Fruit fly (Drosophila melanogaster) whole organism, embryonic: ENCODE data around the gene asun.

Experiments used
- Abd-B ChIP-seq: fragments of 200-800 bp; sonication (Bioruptor generic); optimal IDR thresholded peaks from 2 replicates; lab custom pipeline; 2018; ENCODE audit warnings: missing biosample characterization, mild to moderate bottlenecking, missing genetic modification characterization, moderate library complexity
- Ada2b ChIP-seq: fragments of 200-800 bp; sonication (Bioruptor generic); IDR thresholded peaks from 2 replicates; pipeline ENCODE4 v1.3.6; 2022; ENCODE audit warnings: missing biosample characterization, missing genetic modification characterization
- Antp ChIP-seq: fragments of 200-800 bp; sonication (Bioruptor generic); optimal IDR thresholded peaks from 3 replicates; lab custom pipeline; 2016; ENCODE audit warnings: missing biosample characterization, missing genetic modification characterization
- Atf3 ChIP-seq: fragments of 200-800 bp; sonication (Bioruptor generic); optimal IDR thresholded peaks from 3 replicates; lab custom pipeline; 2016; ENCODE audit warnings: missing biosample characterization, missing genetic modification characterization
- C15 ChIP-seq: fragments of 200-800 bp; sonication (Bioruptor generic); IDR thresholded peaks from 3 replicates; pipeline ENCODE4 v1.3.6; 2022; ENCODE audit warnings: missing biosample characterization, missing genetic modification characterization
- CG10431 ChIP-seq: fragments of 200-800 bp; sonication (Bioruptor generic); optimal IDR thresholded peaks from 3 replicates; lab custom pipeline; 2018; ENCODE audit warnings: missing biosample characterization, mild to moderate bottlenecking, missing genetic modification characterization
- CG11085 ChIP-seq: fragments of 200-800 bp; sonication (Bioruptor generic); IDR thresholded peaks from 2 replicates; pipeline ENCODE4 v1.3.6; 2022; ENCODE audit warnings: missing biosample characterization, missing genetic modification characterization
- CG11456 ChIP-seq: fragments of 200-800 bp; sonication (Bioruptor generic); IDR thresholded peaks from 3 replicates; pipeline ENCODE4 v1.3.6; 2022; ENCODE audit warnings: missing biosample characterization, missing genetic modification characterization
- CG11504 ChIP-seq: fragments of 200-800 bp; sonication (Bioruptor generic); optimal IDR thresholded peaks from 3 replicates; lab custom pipeline; 2019; ENCODE audit warnings: missing biosample characterization, mild to moderate bottlenecking, missing genetic modification characterization, moderate library complexity
- CG1603 ChIP-seq: fragments of 200-800 bp; sonication (Bioruptor generic); optimal IDR thresholded peaks from 2 replicates; lab custom pipeline; 2019; ENCODE audit warnings: missing biosample characterization, mild to moderate bottlenecking, missing genetic modification characterization, moderate library complexity
- CG16815 ChIP-seq: fragments of 200-800 bp; sonication (Bioruptor generic); optimal IDR thresholded peaks from 3 replicates; lab custom pipeline; 2017; ENCODE audit warnings: missing biosample characterization, mild to moderate bottlenecking, missing genetic modification characterization
- CG17385 ChIP-seq: fragments of 200-800 bp; sonication (Bioruptor generic); optimal IDR thresholded peaks from 3 replicates; lab custom pipeline; 2018; ENCODE audit warnings: missing biosample characterization, mild to moderate bottlenecking, missing genetic modification characterization
- CG17912 ChIP-seq: fragments of 200-800 bp; sonication (Bioruptor generic); optimal IDR thresholded peaks from 2 replicates; lab custom pipeline; 2018; ENCODE audit warnings: missing biosample characterization, mild to moderate bottlenecking, missing genetic modification characterization
- CG1792 ChIP-seq: fragments of 200-800 bp; sonication (Bioruptor generic); optimal IDR thresholded peaks from 2 replicates; lab custom pipeline; 2016; ENCODE audit warnings: missing biosample characterization, missing genetic modification characterization
- CG2120 ChIP-seq: fragments of 200-800 bp; sonication (Bioruptor generic); optimal IDR thresholded peaks from 3 replicates; lab custom pipeline; 2016; ENCODE audit warnings: missing biosample characterization, missing genetic modification characterization
- CG2129 ChIP-seq: fragments of 200-800 bp; sonication (Bioruptor generic); IDR thresholded peaks from 2 replicates; pipeline ENCODE4 v1.3.6; 2022; ENCODE audit warnings: missing biosample characterization, missing genetic modification characterization; ENCODE audit not compliant: partially characterized antibody
- CG2678 ChIP-seq: fragments of 200-800 bp; sonication (Bioruptor generic); optimal IDR thresholded peaks from 3 replicates; lab custom pipeline; 2019; ENCODE audit warnings: missing biosample characterization, mild to moderate bottlenecking, missing genetic modification characterization, moderate library complexity
- CG4328 ChIP-seq: fragments of 200-800 bp; sonication (Bioruptor generic); optimal IDR thresholded peaks from 3 replicates; lab custom pipeline; 2017; ENCODE audit warnings: missing biosample characterization, missing genetic modification reagents, missing genetic modification characterization
- CG6175 ChIP-seq: fragments of 200-800 bp; sonication (Bioruptor generic); IDR thresholded peaks from 3 replicates; pipeline ENCODE4 v1.3.6; 2022; ENCODE audit warnings: missing biosample characterization, missing genetic modification characterization
- CG8281 ChIP-seq: fragments of 200-800 bp; sonication (Bioruptor generic); optimal IDR thresholded peaks from 2 replicates; lab custom pipeline; 2018; ENCODE audit warnings: missing biosample characterization, mild to moderate bottlenecking, missing genetic modification characterization, moderate library complexity
- CG9215 ChIP-seq: fragments of 200-800 bp; sonication (Bioruptor generic); IDR thresholded peaks from 2 replicates; pipeline ENCODE4 v1.3.6; 2022; ENCODE audit warnings: missing biosample characterization, missing genetic modification characterization
- GATAe ChIP-seq: fragments of 200-800 bp; sonication (Bioruptor generic); conservative IDR thresholded peaks from 2 replicates; pipeline ENCODE4 v1.3.6; 2022; ENCODE audit warnings: missing biosample characterization, missing genetic modification characterization
- Gsc ChIP-seq: fragments of 200-800 bp; sonication (Bioruptor generic); IDR thresholded peaks from 2 replicates; pipeline ENCODE4 v1.3.6; 2022; ENCODE audit warnings: missing biosample characterization, missing genetic modification characterization
- Hey ChIP-seq: fragments of 200-800 bp; sonication (Bioruptor generic); optimal IDR thresholded peaks from 3 replicates; lab custom pipeline; 2018; ENCODE audit warnings: missing biosample characterization, mild to moderate bottlenecking, missing genetic modification characterization
- Lpt ChIP-seq: fragments of >200 bp; optimal IDR thresholded peaks from 2 replicates; lab custom pipeline; 2018; ENCODE audit warnings: missing biosample characterization, missing genetic modification characterization
- NC2α ChIP-seq: fragments of 200-800 bp; sonication (Bioruptor generic); optimal IDR thresholded peaks from 2 replicates; lab custom pipeline; 2016; ENCODE audit warnings: missing biosample characterization, missing genetic modification characterization
- Nf-YC ChIP-seq: fragments of 200-800 bp; optimal IDR thresholded peaks from 3 replicates; lab custom pipeline; 2019; ENCODE audit warnings: missing biosample characterization, mild to moderate bottlenecking, missing genetic modification characterization, moderate library complexity
- Opbp ChIP-seq: fragments of 200-800 bp; sonication (Bioruptor generic); IDR thresholded peaks from 3 replicates; pipeline ENCODE4 v1.3.6; 2022; ENCODE audit warnings: missing biosample characterization, missing genetic modification characterization; ENCODE audit not compliant: partially characterized antibody
- Poxn ChIP-seq: fragments of 200-800 bp; sonication (Bioruptor generic); IDR thresholded peaks from 2 replicates; pipeline ENCODE4 v1.3.6; 2022; ENCODE audit warnings: missing biosample characterization, missing genetic modification characterization
- Side ChIP-seq: fragments of 200-800 bp; sonication (Bioruptor generic); optimal IDR thresholded peaks from 2 replicates; lab custom pipeline; 2016; ENCODE audit warnings: missing biosample characterization, missing genetic modification characterization
- Xrp1 ChIP-seq: fragments of 200-800 bp; sonication (Bioruptor generic); IDR thresholded peaks from 2 replicates; pipeline ENCODE4 v1.3.6; 2022; ENCODE audit warnings: missing biosample characterization, missing genetic modification characterization
- bbx ChIP-seq: fragments of 200-800 bp; sonication (Bioruptor generic); IDR thresholded peaks from 2 replicates; pipeline ENCODE4 v1.3.6; 2022; ENCODE audit warnings: missing biosample characterization, missing genetic modification characterization; ENCODE audit not compliant: partially characterized antibody
- cad ChIP-seq: fragments of >200 bp; optimal IDR thresholded peaks from 2 replicates; lab custom pipeline; 2017; ENCODE audit warnings: missing biosample characterization, missing genetic modification characterization
- chinmo ChIP-seq: fragments of 200-800 bp; sonication (Bioruptor generic); IDR thresholded peaks from 4 replicates; pipeline ENCODE4 v1.3.6; 2022; ENCODE audit warnings: missing biosample characterization, missing genetic modification characterization; ENCODE audit not compliant: partially characterized antibody
- da ChIP-seq: fragments of 200-800 bp; sonication (Bioruptor generic); optimal IDR thresholded peaks from 2 replicates; lab custom pipeline; 2016; ENCODE audit warnings: missing biosample characterization, missing genetic modification characterization
- en ChIP-seq: fragments of 200-800 bp; sonication (Bioruptor generic); optimal IDR thresholded peaks from 2 replicates; lab custom pipeline; 2016; ENCODE audit warnings: missing biosample characterization, missing genetic modification characterization
- esg ChIP-seq: fragments of 200-800 bp; sonication (Bioruptor generic); conservative IDR thresholded peaks from 2 replicates; pipeline ENCODE4 v1.3.6; 2022; ENCODE audit warnings: missing biosample characterization, missing genetic modification characterization
- fd102C ChIP-seq: fragments of 200-800 bp; sonication (Bioruptor generic); optimal IDR thresholded peaks from 2 replicates; lab custom pipeline; 2018; ENCODE audit warnings: missing biosample characterization, mild to moderate bottlenecking, missing genetic modification characterization, moderate library complexity
- ftz-f1 ChIP-seq: fragments of 200-800 bp; sonication (Bioruptor generic); optimal IDR thresholded peaks from 2 replicates; lab custom pipeline; 2016; ENCODE audit warnings: missing biosample characterization, missing genetic modification characterization
- gro ChIP-seq: fragments of 200-800 bp; sonication (Bioruptor generic); optimal IDR thresholded peaks from 2 replicates; lab custom pipeline; 2016; ENCODE audit warnings: missing biosample characterization, missing genetic modification characterization
- her ChIP-seq: fragments of 200-800 bp; sonication (Bioruptor generic); optimal IDR thresholded peaks from 2 replicates; lab custom pipeline; 2016; ENCODE audit warnings: missing biosample characterization, missing genetic modification characterization
- hkb ChIP-seq, 2 experiments: fragments of 200-800 bp in 1 of 2; fragments of >200 bp in 1 of 2; sonication (Bioruptor generic) in 1 of 2; IDR thresholded peaks in 1 of 2; optimal IDR thresholded peaks in 1 of 2; 2 replicates each; pipeline versions ENCODE4 v1.3.6 to Lab custom; 2017 to 2022; ENCODE audit warnings: missing biosample characterization in 1 of 2, missing genetic modification characterization in 1 of 2
- ken ChIP-seq: fragments of 200-800 bp; sonication (Bioruptor generic); IDR thresholded peaks from 3 replicates; pipeline ENCODE4 v1.3.6; 2022; ENCODE audit warnings: missing biosample characterization, missing genetic modification characterization
- maf-S ChIP-seq: fragments of 200-800 bp; sonication (Bioruptor generic); optimal IDR thresholded peaks from 2 replicates; lab custom pipeline; 2016; ENCODE audit warnings: missing biosample characterization, missing genetic modification characterization
- nerfin-2 ChIP-seq: fragments of 200-800 bp; sonication (Bioruptor generic); IDR thresholded peaks from 2 replicates; pipeline ENCODE4 v1.3.6; 2022; ENCODE audit warnings: missing biosample characterization, missing genetic modification characterization; ENCODE audit not compliant: partially characterized antibody
- onecut ChIP-seq: fragments of 200-800 bp; sonication (Bioruptor generic); IDR thresholded peaks from 2 replicates; pipeline ENCODE4 v1.3.6; 2022; ENCODE audit warnings: missing biosample characterization, missing genetic modification characterization
- pan ChIP-seq, 4 experiments: fragments of >200 bp in 3 of 4; fragments of 200-800 bp in 1 of 4; sonication (Bioruptor generic) in 1 of 4; optimal IDR thresholded peaks in 3 of 4; IDR thresholded peaks in 1 of 4; 2 replicates each; pipeline versions ENCODE4 v1.3.6 to Lab custom; 2017 to 2022; ENCODE audit warnings: missing biosample characterization in 2 of 4, missing genetic modification characterization in 2 of 4, mixed read lengths in 1 of 4
- pho ChIP-seq: fragments of 200-800 bp; sonication (Bioruptor generic); optimal IDR thresholded peaks from 2 replicates; lab custom pipeline; 2016; ENCODE audit warnings: missing biosample characterization, missing genetic modification characterization
- tgo ChIP-seq: fragments of 200-800 bp; sonication (Bioruptor generic); IDR thresholded peaks from 3 replicates; pipeline ENCODE4 v1.3.6; 2022; ENCODE audit warnings: missing biosample characterization, missing genetic modification characterization
- zen ChIP-seq: fragments of 200-800 bp; sonication (Bioruptor generic); optimal IDR thresholded peaks from 3 replicates; lab custom pipeline; 2018; ENCODE audit warnings: missing biosample characterization, mild to moderate bottlenecking, missing genetic modification characterization, moderate library complexity

asun gene

dm6 chr3R:16242461-16242934 is 21.6 kb upstream of the asun start (continued):
- TF ChIP-seq GATAe (no peak), CG11456 (no peak), en (GFP tag; lab: Kevin White, UChicago) (no peak), Lpt (GFP tag; lab: Kevin White, UChicago) (no peak), CG1792 (GFP tag; lab: Kevin White, UChicago) (no peak), da (GFP tag; lab: Kevin White, UChicago) (peak; percentile 47), Ada2b (no peak), NC2α (no peak), gro (GFP tag; lab: Kevin White, UChicago) (peak; percentile 80), chinmo (GFP tag; lab: Robert Waterston, UW) (no peak), Atf3 (GFP tag; lab: Kevin White, UChicago) (no peak), CG2120 (GFP tag; lab: Kevin White, UChicago) (no peak), fd102C (GFP tag; lab: Kevin White, UChicago) (peak; percentile 2), maf-S (GFP tag; lab: Kevin White, UChicago) (peak; percentile 33), CG6175 (GFP tag; lab: Robert Waterston, UW) (no peak), Gsc (GFP tag; lab: Robert Waterston, UW) (no peak), Antp (GFP tag; lab: Kevin White, UChicago) (peak; percentile 6), CG2678 (tag; lab: Kevin White, UChicago) (peak; percentile 29), nerfin-2 (GFP tag; lab: Robert Waterston, UW) (no peak), CG1603 (tag; lab: Kevin White, UChicago) (no peak), CG8281 (tag; lab: Kevin White, UChicago) (peak; percentile 20), CG17385 (GFP tag; lab: Kevin White, UChicago) (peak; percentile 75), CG11504 (tag; lab: Kevin White, UChicago) (peak; percentile 34), her (GFP tag; lab: Kevin White, UChicago) (peak; percentile 67), Hey (tag; lab: Kevin White, UChicago) (peak; percentile 83), pan (optimal IDR thresholded peaks at IDR 0.05; lab: Kevin White, UChicago) (no peak), pan (GFP tag; optimal IDR thresholded peaks at IDR 0.05 in 1 of 2, IDR thresholded peaks at IDR 0.05 in 1 of 2) (no peak), Abd-B (GFP tag; lab: Kevin White, UChicago) (peak; percentile 41), tgo (GFP tag; lab: Robert Waterston, UW) (no peak), hkb (optimal IDR thresholded peaks at IDR 0.05; lab: Kevin White, UChicago) (no peak), hkb (GFP tag; IDR thresholded peaks at IDR 0.05; lab: Robert Waterston, UW) (no peak), CG10431 (GFP tag; lab: Kevin White, UChicago) (peak; percentile 34), CG17912 (GFP tag; lab: Kevin White, UChicago) (peak; percentile 66), CG2129 (GFP tag; lab: Robert Waterston, UW) (no peak), zen (tag; lab: Kevin White, UChicago) (peak; percentile 64), Nf-YC (peak; percentile 78), Xrp1 (GFP tag; lab: Robert Waterston, UW) (no peak), bbx (GFP tag; lab: Robert Waterston, UW) (no peak), ken (GFP tag; lab: Robert Waterston, UW) (no peak), cad (GFP tag; lab: Kevin White, UChicago) (no peak), ftz-f1 (GFP tag; lab: Kevin White, UChicago) (peak; percentile 98), Poxn (no peak), CG16815 (GFP tag; lab: Kevin White, UChicago) (no peak), Opbp (GFP tag; lab: Robert Waterston, UW) (no peak), onecut (GFP tag; lab: Robert Waterston, UW) (peak; percentile 41; the same call in 1 of the 2 replicates), esg (GFP tag; lab: Robert Waterston, UW) (no peak), Side (GFP tag; lab: Kevin White, UChicago) (peak; percentile 13), CG4328 (GFP tag; lab: Kevin White, UChicago) (peak; percentile 39), CG11085 (GFP tag; lab: Robert Waterston, UW) (no peak), CG9215 (no peak), pho (no peak), C15 (GFP tag; lab: Robert Waterston, UW) (no peak)
